Fruit fly (Drosophila melanogaster) whole organism, larva: ENCODE measurements around the gene CG43638.
A peak's percentile ranks its signal among the peaks of the same experiment; 100 is the strongest.

ENCODE experiments used
- noc ChIP-seq: fragments of 200-800 bp; sonication (Bioruptor generic); optimal IDR thresholded peaks from 3 replicates; lab custom pipeline; 2019; ENCODE audit warnings: missing biosample characterization, mild to moderate bottlenecking, missing genetic modification characterization, moderate library complexity

The CG43638 gene

DNA sequence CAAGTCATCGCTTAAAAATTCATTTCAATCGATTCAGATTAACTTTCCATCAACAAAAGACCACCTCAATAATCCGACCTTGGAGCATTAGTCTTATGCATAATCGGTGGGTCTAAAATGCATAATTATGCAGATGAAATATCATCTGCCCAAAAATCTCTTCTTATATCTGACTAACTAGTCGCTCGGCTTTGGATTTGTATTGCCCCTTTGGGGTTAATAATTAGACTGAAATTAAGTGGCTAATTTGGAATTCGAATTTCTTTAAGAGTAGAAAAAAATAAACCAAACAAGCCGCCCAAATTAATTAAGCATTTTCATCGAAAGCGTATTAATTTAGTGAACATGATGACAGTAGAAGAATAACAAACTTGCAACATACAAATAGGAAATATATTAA is 7.7 kb upstream of the CG43638 start:
- TF ChIP-seq noc (tag; lab: Kevin White, UChicago): no peak

- no peak for TF ChIP-seq noc (tag; lab: Kevin White, UChicago)
Measured at dm6 chr3L:12037449-12038163, 6.8 kb upstream of the CG43638 start.

dm6 chr3L:12039084-12039483 is 5.3 kb upstream of the CG43638 start:
- no peak for TF ChIP-seq noc (tag; lab: Kevin White, UChicago)

dm6 chr3L:12040313-12040924 is 4.0 kb upstream of the CG43638 start:
- peak; percentile 46 for TF ChIP-seq noc (tag; lab: Kevin White, UChicago)

- no peak for TF ChIP-seq noc (tag; lab: Kevin White, UChicago)
Measured at dm6 chr3L:12042087-12042486, 2.3 kb upstream of the CG43638 start, which contains the start of gene CG6793. CG6793 (plus strand) TSS chr3L:12042387.

- no peak for TF ChIP-seq noc (tag; lab: Kevin White, UChicago)
Measured at dm6 chr3L:12045443-12045842, 1.1 kb downstream of the CG43638 start.

DNA sequence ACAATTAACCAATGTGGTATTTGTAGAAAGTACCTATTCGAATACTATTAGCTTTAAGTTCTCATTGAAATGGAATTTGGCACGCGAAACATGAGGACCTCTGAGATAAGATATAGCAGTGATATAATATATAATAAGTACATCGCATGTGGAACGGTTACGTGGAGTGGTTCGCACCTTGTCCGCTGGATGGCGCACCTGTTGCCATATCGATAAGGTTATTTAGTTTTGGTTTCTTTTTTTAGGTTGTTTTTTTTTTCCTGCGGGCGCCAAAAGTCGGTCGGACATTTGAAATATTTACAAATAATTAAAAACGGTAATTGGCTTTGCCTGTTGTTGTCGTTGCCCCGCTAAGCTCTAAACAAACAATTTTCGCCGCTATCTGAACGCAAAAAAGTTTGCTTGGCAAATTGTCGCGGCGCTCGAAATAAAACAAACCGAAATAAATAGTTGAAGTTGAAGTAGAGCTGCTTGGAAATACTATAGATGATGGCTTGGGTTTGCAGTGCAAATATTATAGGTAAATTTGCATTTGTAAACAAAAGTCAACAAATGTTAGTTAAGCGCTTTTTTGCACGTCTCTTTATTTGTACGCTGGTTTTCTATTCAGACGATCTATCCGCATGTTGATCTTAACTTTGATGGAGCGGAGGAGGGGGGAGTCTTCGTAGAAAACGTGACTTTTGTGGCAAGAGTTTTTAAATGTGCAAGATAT is 5.4 kb downstream of the CG43638 start:
- no peak for TF ChIP-seq noc (tag; lab: Kevin White, UChicago)

- TF ChIP-seq noc (tag; lab: Kevin White, UChicago): peak; percentile 41
Measured at dm6 chr3L:12050629-12051028, 6.2 kb downstream of the CG43638 start.

- TF ChIP-seq noc (tag; lab: Kevin White, UChicago): no peak
Measured at dm6 chr3L:12053695-12054094, 9.3 kb downstream of the CG43638 start.

DNA sequence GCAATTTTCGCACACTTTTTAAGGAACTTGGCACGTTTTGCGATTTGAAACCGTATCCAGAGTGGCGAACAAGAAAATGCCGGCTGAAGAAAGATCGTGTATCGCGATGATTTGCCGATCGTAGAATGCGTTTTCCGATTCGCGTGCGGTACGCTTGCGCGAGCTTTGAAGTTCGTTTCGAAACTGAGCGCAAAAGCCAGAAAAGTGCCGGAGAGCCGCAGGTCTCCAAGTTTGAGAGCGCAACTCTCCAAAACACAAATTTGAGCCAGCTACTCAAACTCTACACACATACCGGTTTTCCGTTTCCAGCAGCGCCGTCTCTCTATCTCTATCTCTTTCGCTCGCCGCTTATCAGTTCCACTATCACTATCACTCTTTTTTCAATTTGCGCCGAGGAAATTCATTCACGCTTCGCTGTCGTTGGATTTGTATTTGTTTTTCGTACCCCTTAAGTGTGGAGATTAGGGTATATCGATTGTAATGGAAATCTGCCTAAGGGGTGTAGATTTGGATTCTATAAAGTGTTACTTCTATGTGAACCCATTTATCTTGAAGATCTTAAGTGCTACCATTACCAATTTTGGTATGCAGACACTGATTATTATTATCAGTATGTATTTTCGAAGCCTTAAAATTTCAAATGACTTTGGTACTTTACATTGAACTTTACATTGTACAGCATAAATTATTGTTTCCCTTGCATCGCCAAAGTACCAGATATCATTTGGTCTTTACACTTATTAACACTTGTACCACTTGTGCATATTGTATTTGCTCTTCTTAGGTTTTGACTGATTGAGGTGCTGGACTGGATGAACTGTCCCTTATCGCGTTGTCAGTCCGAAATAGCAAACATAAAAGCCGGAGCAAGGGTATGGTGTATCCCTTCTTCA is 12.2 kb downstream of the CG43638 start:
- peak; percentile 57 for TF ChIP-seq noc (tag; lab: Kevin White, UChicago)

DNA sequence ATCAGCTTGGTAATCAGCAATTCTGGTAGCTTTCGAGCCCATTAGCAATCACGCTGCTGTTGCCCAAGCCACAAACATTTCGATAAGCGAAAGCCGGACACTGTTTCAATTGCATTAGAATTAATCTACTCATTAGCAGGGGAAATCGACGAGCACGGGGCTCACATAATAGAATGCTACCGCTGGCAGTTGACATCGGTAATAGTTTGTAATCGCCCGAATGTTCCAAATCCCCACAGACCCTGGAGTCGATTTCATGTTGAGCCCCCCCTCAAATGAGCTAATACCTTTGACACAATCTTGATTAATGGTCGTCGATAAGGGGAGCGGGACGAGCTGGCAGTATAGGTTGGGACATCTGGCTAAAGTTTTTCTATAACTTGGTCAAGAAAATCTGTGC is 13.2 kb downstream of the CG43638 start:
- TF ChIP-seq noc (tag; lab: Kevin White, UChicago): no peak

DNA sequence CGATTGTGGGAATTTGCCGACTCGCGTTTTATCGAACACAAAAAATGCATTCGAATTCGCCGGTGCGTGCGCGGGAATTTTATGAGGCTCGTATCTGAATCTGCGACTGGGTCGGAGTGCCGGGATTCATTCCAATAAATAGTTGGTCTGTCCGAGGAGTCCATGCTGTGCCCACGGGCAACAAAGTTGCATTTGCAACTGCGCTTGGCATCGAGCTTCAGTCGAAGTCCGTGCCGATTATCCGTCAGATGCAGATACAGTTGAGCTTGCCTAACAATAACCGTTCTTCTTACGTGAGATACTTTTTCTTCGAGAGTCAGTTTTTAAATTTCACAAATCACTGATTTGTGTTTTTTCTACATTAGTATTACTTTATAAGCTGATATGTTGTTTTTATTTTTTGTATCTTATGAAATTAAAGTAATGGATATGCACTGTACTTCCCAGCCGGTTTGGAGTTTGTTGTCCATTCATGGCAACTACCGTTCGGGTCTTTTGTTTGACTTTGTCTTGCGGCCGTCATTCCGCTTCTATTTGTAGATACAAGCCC is 14.0 kb downstream of the CG43638 start:
- no peak for TF ChIP-seq noc (tag; lab: Kevin White, UChicago)

dm6 chr3L:12060101-12060500 is 15.7 kb downstream of the CG43638 start:
- TF ChIP-seq noc (tag; lab: Kevin White, UChicago): no peak

DNA sequence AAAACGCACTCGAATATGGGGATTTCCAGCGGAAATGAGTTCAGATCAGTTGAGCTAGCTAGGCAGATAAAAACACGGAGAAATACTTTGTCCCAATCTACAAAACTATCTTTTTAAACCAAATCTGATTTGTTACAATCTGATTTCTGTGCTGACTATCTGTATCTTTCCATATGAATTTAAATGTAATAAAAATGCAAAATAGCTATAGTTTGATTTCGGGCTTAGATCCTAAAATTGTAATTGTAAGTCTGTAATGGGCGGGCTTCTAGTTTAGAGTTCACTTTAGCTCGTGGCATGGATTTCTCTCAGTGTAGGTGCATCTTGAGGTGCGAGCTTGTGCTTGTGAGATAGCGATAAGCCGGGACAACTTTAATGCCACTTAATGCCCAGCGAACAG is 17.8 kb downstream of the CG43638 start:
- no peak for TF ChIP-seq noc (tag; lab: Kevin White, UChicago)

DNA sequence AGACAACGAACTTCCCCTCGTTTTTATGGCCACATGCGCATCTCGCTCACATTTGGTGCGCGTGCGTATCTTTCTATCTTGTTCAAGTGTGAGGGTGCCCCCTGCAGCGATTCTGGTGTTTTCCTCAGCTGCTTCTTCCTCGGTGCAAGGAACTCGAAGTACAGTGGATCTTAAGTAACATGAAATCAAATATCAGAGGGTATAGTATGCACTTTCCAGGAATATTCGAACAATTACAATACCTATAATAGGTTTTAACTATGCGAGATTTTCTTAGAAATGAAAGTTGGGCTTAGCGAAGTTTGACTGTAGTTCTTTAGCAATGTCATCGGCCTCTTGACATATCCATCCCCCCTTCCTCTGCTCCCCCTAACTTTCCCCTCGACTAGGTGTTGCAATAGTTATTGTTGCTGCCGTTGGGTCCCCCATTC is 18.4 kb downstream of the CG43638 start:
- no peak for TF ChIP-seq noc (tag; lab: Kevin White, UChicago)
